Worm (Caenorhabditis elegans): ENCODE data around the gene str-130.

The str-130 gene

ce11 chrV:8095378-8095777 lies 4.9 kb upstream of the str-130 start, which contains the start of gene str-146:
TSS of gene str-146 (minus strand) at chrV:8095478.
- no peak for TF ChIP-seq C06A6.2 (GFP tag; conservative IDR thresholded peaks at IDR 0.05)
- no peak for TF ChIP-seq lin-26 (GFP tag; IDR thresholded peaks at IDR 0.05)
- TF ChIP-seq ztf-25 (GFP tag; IDR thresholded peaks at IDR 0.05), result no peak
- TF ChIP-seq gei-17 (GFP tag; optimal IDR thresholded peaks at IDR 0.05), result no peak
- no peak for TF ChIP-seq madf-6 (GFP tag; IDR thresholded peaks at IDR 0.05)
- TF ChIP-seq hlh-12 (tag; optimal IDR thresholded peaks at IDR 0.05), result no peak
- TF ChIP-seq nhr-27 (tag; optimal IDR thresholded peaks at IDR 0.05), result no peak
- TF ChIP-seq bed-2 (GFP tag; IDR thresholded peaks at IDR 0.05), result no peak
- no peak for TF ChIP-seq hlh-26 (GFP tag; conservative IDR thresholded peaks at IDR 0.05)
- TF ChIP-seq K11D2.4 (GFP tag; IDR thresholded peaks at IDR 0.05), result no peak
- no peak for TF ChIP-seq ets-4 (GFP tag; optimal IDR thresholded peaks at IDR 0.05)
- no peak for TF ChIP-seq F52B5.7 (tag; optimal IDR thresholded peaks at IDR 0.05)
- TF ChIP-seq F22D6.2 (tag; optimal IDR thresholded peaks at IDR 0.05), result no peak
- no peak for TF ChIP-seq dox-1 (GFP tag; IDR thresholded peaks at IDR 0.05)
- TF ChIP-seq nfyb-1 (GFP tag; IDR thresholded peaks at IDR 0.05), result no peak
- TF ChIP-seq die-1 (tag; optimal IDR thresholded peaks at IDR 0.05), result no peak
- no peak for TF ChIP-seq ztf-6 (GFP tag; IDR thresholded peaks at IDR 0.05)
- TF ChIP-seq Y79H2A.3 (GFP tag; conservative IDR thresholded peaks at IDR 0.05), result no peak

ce11 chrV:8092385-8092784 lies 1.9 kb upstream of the str-130 start, which contains the start of gene str-129:
TSS of gene str-129 (minus strand) at chrV:8092485.
- TF ChIP-seq efl-1 (GFP tag; optimal IDR thresholded peaks at IDR 0.05) (no peak), nhr-27 (tag; optimal IDR thresholded peaks at IDR 0.05) (no peak), F33H1.4 (GFP tag; IDR thresholded peaks at IDR 0.05) (no peak), mel-28 (tag; optimal IDR thresholded peaks at IDR 0.05; ENCODE audit: borderline replicate concordance) (no peak), let-607 (tag; optimal IDR thresholded peaks at IDR 0.05) (no peak), rpc-1 (optimal IDR thresholded peaks at IDR 0.05) (no peak), rpc-1 (tag; optimal IDR thresholded peaks at IDR 0.05) (no peak), bed-1 (GFP tag; IDR thresholded peaks at IDR 0.05) (no peak), lsy-27 (tag; optimal IDR thresholded peaks at IDR 0.05; ENCODE audit: borderline replicate concordance, insufficient read depth) (no peak), ceh-58 (GFP tag; IDR thresholded peaks at IDR 0.05) (no peak), K11D2.4 (GFP tag; IDR thresholded peaks at IDR 0.05) (no peak), aptf-2 (GFP tag; conservative IDR thresholded peaks at IDR 0.05) (no peak), ceh-79 (tag; optimal IDR thresholded peaks at IDR 0.05) (no peak), madf-6 (GFP tag; IDR thresholded peaks at IDR 0.05) (no peak), pbrm-1 (GFP tag; IDR thresholded peaks at IDR 0.05) (no peak)

- TF ChIP-seq F57A8.1 (GFP tag; optimal IDR thresholded peaks at IDR 0.05), result no peak
- no peak for TF ChIP-seq mes-4 (tag; optimal IDR thresholded peaks at IDR 0.05)
- TF ChIP-seq lin-26 (GFP tag; IDR thresholded peaks at IDR 0.05), result no peak
- no peak for TF ChIP-seq fkh-3 (tag; optimal IDR thresholded peaks at IDR 0.05)
- no peak for TF ChIP-seq nfya-1 (tag; optimal IDR thresholded peaks at IDR 0.05; ENCODE audit: borderline replicate concordance, insufficient read depth)
- TF ChIP-seq hmg-1.2 (GFP tag; IDR thresholded peaks at IDR 0.05), result no peak
- TF ChIP-seq aptf-2 (GFP tag; conservative IDR thresholded peaks at IDR 0.05), result no peak
- no peak for TF ChIP-seq nhr-120 (GFP tag; IDR thresholded peaks at IDR 0.05)
- no peak for TF ChIP-seq nfya-2 (GFP tag; IDR thresholded peaks at IDR 0.05)
- no peak for TF ChIP-seq nhr-27 (tag; optimal IDR thresholded peaks at IDR 0.05)
- TF ChIP-seq unc-130 (GFP tag; optimal IDR thresholded peaks at IDR 0.05), result no peak
- TF ChIP-seq tbx-9 (tag; optimal IDR thresholded peaks at IDR 0.05; ENCODE audit: borderline replicate concordance), result no peak
- TF ChIP-seq B0261.1 (tag; optimal IDR thresholded peaks at IDR 0.05), result no peak
- no peak for TF ChIP-seq attf-6 (GFP tag; IDR thresholded peaks at IDR 0.05)
- no peak for TF ChIP-seq unc-62 (GFP tag; optimal IDR thresholded peaks at IDR 0.05)
- no peak for TF ChIP-seq hrde-1 (tag; optimal IDR thresholded peaks at IDR 0.05; ENCODE audit: borderline replicate concordance)
- no peak for TF ChIP-seq let-526 (GFP tag; IDR thresholded peaks at IDR 0.05)
- TF ChIP-seq ceh-91 (GFP tag; IDR thresholded peaks at IDR 0.05), result no peak
- no peak for TF ChIP-seq dpl-1 (GFP tag; optimal IDR thresholded peaks at IDR 0.05)
Measured at ce11 chrV:8085141-8085540, 5.4 kb downstream of the str-130 start, which contains the start of gene C09H5.7. TSS of gene C09H5.7 (minus strand) at chrV:8085241.
